Worm (Caenorhabditis elegans) whole organism, late embryonic: Measurements from ENCODE around the gene F08F1.9.

Source experiments
- Y22D7AL.16 ChIP-seq: sonication (generic microtip); optimal IDR thresholded peaks from 2 replicates; lab custom pipeline; 2016; ENCODE audit warnings: missing genetic modification characterization, missing compliant biosample characterization
- dve-1 ChIP-seq: sonication (generic microtip); optimal IDR thresholded peaks from 2 replicates; lab custom pipeline; 2017; ENCODE audit warnings: antibody characterized with exemption, mild to moderate bottlenecking, missing genetic modification characterization, missing compliant biosample characterization
- nfya-1 ChIP-seq: sonication (generic microtip); optimal IDR thresholded peaks from 2 replicates; lab custom pipeline; 2017; ENCODE audit warnings: missing genetic modification characterization, mild to moderate bottlenecking, missing compliant biosample characterization, antibody characterized with exemption, moderate library complexity
- nhr-11 ChIP-seq: fragments of 150-350 bp; optimal IDR thresholded peaks from 2 replicates; lab custom pipeline; 2014; ENCODE audit warnings: missing biosample characterization, missing genetic modification characterization
- unc-3 ChIP-seq, 2 experiments: fragments of 200-800 bp in 1 of 2; sonication (Bioruptor generic) in 1 of 2; sonication (generic microtip) in 1 of 2; conservative IDR thresholded peaks in 1 of 2; optimal IDR thresholded peaks in 1 of 2; 2 replicates each; pipeline versions ENCODE4 v1.3.6 to Lab custom; 2016 to 2022; ENCODE audit warnings: missing compliant biosample characterization in 2 of 2, missing genetic modification characterization in 2 of 2, missing genetic modification reagents in 1 of 2

DNA sequence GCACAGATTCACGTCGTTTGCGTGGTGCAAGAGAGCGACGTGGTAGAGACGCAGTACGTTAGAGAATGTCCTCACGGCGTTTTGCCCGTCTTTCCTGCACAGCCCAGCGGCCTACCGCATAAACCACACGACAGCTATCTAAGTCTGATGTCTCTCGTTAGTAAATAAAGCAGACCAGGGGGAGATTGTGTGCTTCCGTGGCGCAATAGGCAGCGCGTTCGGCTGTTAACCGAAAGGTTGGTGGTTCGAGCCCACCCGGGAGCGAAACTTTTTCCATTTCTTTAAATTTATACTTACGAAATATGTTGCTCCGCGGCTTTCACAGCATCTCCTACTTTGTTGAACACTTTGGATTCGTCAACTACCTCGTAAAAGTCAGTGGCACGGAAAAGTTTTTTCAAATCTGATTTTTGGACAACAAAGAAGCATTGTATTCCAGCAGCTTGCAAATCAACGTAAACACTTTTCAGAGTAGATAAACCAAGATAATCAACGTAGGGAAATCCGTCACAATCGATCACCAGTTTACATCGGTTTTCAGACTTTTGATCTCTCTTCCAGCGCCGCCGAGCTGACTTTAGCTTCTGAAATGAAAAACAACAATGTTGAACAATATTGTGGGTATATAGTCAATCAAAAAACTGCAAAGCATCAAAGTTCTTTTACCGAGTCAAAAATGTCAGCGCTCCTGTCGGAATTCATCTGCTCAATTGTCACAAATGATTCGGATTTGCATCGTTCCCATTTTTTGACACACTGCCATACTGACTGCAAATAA is 6.2 kb downstream of the F08F1.9 start:
- TF ChIP-seq dve-1 (tag; lab: Kevin White, UChicago) (peak; percentile 92), Y22D7AL.16 (tag; lab: Kevin White, UChicago) (peak; percentile 94), unc-3 (GFP tag; conservative IDR thresholded peaks at IDR 0.05; lab: Robert Waterston, UW) (peak; percentile 96), unc-3 (tag; optimal IDR thresholded peaks at IDR 0.05; lab: Kevin White, UChicago) (peak; percentile 90), nhr-11 (tag; lab: Kevin White, UChicago) (no peak), nfya-1 (tag; lab: Kevin White, UChicago) (peak; percentile 89)
